Fruit fly (Drosophila melanogaster): ENCODE measurements around the gene CG12256.

Gene CG12256

DNA sequence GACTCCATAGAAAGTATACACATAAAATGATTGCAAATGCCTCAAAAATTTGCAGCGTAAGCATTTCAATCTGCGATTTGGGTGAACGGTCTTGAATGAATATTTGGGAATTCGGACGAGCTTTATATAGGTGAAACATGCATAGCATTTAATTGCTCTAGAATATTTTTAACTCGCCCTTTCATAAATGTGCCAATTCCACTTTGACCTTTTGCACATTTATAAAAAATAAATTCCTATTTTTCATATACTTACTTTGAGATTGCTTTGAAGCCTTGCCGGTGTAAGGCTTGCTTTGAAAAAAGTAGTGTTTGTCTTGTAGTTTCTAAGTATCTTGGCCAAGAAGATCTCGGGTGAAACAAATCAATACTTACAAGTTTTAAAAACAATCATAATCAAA, 8.4 kb upstream of the CG12256 start, which contains the start of gene Cyp313a5:
TSS of gene Cyp313a5 (minus strand) at position 101 of the 400 bp plus-strand sequence.
- TF ChIP-seq CG8478 (optimal IDR thresholded peaks at IDR 0.05) = no peak
- no peak for TF ChIP-seq CTCF (optimal IDR thresholded peaks at IDR 0.05)

DNA sequence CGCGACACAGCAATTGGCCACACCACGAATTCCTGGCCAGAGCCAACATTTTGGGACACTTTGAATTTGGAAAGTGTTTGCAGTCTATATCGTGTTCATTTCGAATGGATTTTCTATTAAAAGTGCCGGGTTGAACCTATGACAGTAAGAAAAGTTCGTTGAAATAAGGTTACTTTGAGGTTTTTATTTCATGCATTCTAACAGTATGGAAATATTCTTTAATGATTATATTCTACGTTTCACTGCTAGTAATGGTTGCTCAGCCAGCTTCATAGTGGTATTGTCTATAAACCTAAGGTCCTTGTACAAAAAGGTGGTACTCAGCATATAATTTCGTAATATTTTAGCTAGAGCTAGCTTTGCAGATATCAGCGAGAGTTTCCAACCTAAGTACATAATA, 6.5 kb upstream of the CG12256 start, which contains the start of gene Pglym87:
TSS of gene Pglym87 (minus strand) at position 101 of the 400 bp plus-strand sequence.
- TF ChIP-seq CG8478 (optimal IDR thresholded peaks at IDR 0.05) = no peak
- no peak for TF ChIP-seq CTCF (optimal IDR thresholded peaks at IDR 0.05)

DNA sequence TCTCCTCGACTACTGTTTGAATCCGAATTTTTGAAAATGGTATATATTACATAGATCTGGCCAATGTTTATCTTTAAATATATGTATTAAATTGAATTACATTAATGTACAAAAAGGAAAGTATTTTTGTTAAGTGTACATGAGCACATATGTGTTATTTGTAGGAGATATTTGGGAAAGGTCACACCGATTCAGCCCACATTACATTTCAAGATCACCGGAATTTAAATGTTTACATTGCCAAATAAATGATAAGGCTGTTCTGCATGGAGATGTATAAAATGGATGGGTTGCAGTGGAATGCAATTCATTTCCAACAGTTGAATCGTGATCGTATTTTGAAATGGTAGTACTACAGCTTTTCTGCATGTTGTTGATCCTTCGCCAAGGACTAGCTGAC, 3.0 kb upstream of the CG12256 start, which contains the start of gene CG3916:
TSS of gene CG3916 (plus strand) at position 301 of the 400 bp plus-strand sequence.
- TF ChIP-seq CG8478 (optimal IDR thresholded peaks at IDR 0.05) (no peak), CTCF (optimal IDR thresholded peaks at IDR 0.05) (no peak)

DNA sequence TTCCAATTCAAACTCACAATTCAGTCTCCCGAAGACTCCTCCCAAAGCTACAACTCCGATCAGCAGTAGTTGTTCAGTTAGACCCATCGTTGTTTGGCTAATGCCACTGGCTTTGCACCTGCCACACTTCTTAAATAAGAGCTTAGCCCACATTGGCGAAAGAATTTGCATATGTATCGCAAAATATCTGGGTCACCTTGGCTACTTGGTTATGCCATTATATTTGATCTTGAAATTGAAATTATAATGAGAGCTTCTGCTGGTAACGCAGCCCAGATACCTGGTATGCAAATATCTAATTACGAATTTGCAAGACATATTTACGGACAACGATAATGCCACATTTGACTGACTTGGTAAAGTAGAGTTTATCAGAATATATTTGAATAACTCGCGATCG, 1.2 kb downstream of the CG12256 start, which contains the start of gene CG17404:
TSS of gene CG17404 (minus strand) at position 101 of the 400 bp plus-strand sequence.
- no peak for TF ChIP-seq CTCF (optimal IDR thresholded peaks at IDR 0.05)
- no peak for TF ChIP-seq CG8478 (optimal IDR thresholded peaks at IDR 0.05)

DNA sequence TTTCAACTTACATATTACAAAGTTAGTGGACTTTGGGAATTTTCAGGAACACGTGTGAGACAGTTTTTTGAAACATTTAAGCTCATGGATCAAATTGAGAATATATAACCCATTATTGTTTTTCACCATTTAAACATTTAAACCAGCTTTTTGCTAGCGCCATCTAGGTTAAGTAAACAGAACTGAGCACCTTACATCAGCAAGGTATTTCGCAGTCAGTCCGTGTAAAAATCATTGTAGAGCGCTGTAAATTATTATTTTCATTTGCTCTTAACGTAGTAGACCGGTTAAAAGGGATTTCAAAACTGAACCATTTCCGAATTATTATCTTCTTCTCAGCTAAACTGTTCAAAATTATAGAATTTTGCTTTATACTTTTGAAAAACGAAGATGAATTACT, 4.0 kb downstream of the CG12256 start, which contains the start of gene Rsbp15:
TSS of gene Rsbp15 (plus strand) at position 295 of the 400 bp plus-strand sequence.
- TF ChIP-seq CTCF (optimal IDR thresholded peaks at IDR 0.05) (peak; percentile 86 to 91), CG8478 (optimal IDR thresholded peaks at IDR 0.05) (no peak)

DNA sequence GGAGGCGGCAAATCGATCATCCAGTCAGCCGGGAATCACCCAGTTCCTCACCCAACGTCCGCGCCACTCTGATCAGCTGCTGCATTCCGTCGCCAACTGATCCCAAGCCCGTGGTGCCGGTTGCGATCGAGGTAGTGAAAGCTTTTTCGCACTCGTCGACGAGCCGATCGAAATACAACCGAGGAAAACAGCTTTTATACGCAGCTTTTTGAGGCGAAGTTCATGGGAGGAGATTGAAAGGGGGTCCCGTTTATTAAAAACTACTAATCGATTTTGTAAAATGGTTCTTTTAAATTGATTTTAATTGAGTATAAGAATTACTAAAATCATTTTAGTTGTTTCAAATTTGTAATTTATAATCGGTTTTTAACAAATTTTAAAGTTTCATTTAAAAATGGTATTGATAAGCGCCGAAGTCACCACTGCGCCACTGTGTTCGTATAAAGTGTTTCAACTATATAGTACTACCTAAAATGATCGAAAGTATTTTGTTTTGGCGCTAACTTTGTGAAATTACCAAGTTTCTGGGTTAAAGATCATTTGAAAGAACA, 4.7 kb downstream of the CG12256 start, which contains the start of gene CG4860:
TSS of gene CG4860 (minus strand) at position 99 of the 551 bp plus-strand sequence.
- TF ChIP-seq CG8478 (optimal IDR thresholded peaks at IDR 0.05) = no peak
- no peak for TF ChIP-seq CTCF (optimal IDR thresholded peaks at IDR 0.05)

DNA sequence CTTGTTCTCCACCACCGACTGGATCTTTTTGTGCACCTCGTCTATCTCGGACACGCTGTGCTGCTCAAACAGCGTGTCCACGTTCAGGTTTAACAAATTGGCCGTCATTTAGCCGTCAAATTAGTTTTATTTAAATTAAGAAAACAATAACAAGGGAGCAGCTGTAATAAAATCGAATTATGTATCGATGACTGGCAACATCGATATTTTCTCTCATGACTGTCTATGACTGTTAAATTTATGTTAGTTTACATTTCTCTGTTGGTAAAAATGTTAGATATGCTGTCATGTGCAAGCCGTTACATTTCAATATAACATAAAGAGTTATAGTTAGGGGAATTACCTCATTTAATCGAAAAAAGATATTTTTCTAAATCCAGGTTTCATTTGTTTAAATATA, 6.6 kb downstream of the CG12256 start, which contains the start of gene Cog1:
TSS of gene Cog1 (minus strand) at position 190 of the 400 bp plus-strand sequence.
- TF ChIP-seq CG8478 (optimal IDR thresholded peaks at IDR 0.05) = no peak
- TF ChIP-seq CTCF (optimal IDR thresholded peaks at IDR 0.05) = no peak

DNA sequence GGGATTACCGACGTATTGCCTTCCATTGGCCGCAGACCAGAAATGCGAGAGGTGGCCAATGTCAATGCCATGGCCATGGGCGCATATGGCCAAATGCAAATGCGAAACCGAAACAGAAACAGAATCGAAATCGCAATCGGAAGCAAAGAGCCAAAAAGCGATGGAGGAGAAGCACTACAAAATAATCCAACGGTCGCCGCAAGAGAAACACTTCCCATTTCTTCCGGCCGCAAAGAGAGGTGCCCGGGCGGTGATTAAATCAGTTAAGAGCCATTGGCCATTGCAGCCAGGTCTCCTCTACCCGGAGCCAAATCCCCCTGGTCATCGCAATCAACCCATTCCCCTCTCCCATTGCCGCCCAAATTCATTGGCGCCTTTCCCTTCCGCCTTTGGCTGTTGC, 11.9 kb downstream of the CG12256 start, which contains the start of gene CG14742:
TSS of gene CG14742 (plus strand) at position 301 of the 400 bp plus-strand sequence.
- TF ChIP-seq CTCF (optimal IDR thresholded peaks at IDR 0.05) = no peak
- no peak for TF ChIP-seq CG8478 (optimal IDR thresholded peaks at IDR 0.05)

DNA sequence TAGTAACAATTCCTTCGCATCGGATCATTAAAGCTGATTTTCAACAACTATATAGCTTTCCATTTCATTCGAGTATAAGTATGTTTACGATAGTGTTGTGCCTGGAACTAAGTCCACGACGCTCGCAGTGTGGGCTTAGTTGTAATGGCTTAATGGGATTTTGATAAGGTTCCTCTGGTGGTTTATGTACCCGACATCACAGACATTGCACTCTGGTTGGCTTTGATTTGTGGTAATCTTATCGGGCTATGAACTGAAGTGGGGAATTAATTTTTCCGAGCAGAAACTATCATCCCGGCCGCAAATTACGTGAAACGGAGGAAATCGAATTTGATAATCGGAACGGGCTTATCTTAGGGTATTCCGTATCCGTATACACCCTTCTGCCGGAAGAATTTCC, 14.6 kb downstream of the CG12256 start:
- no peak for TF ChIP-seq CTCF (optimal IDR thresholded peaks at IDR 0.05)
- TF ChIP-seq CG8478 (optimal IDR thresholded peaks at IDR 0.05) = no peak

DNA sequence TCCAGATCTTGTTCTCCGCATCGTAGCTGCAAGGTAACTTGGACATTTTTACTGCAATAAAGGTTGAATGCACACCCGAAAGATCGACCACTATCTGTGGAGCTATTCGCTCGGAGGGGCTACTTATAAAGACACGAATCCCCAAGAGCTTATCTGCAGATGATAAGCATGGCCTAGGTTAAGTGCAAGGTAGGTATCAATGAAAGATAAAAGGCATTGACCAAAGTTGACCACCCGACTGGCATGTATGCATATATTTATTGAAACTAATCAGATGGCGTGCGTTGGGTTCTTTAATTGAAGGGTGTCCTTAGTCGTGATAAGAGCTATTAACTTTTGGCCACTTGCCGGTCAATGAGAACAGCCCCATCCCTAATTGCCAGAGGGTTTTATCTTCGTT, 15.9 kb downstream of the CG12256 start, which contains the start of gene CG4830:
TSS of gene CG4830 (minus strand) at position 101 of the 400 bp plus-strand sequence.
- TF ChIP-seq CG8478 (optimal IDR thresholded peaks at IDR 0.05) (no peak), CTCF (optimal IDR thresholded peaks at IDR 0.05) (no peak)

DNA sequence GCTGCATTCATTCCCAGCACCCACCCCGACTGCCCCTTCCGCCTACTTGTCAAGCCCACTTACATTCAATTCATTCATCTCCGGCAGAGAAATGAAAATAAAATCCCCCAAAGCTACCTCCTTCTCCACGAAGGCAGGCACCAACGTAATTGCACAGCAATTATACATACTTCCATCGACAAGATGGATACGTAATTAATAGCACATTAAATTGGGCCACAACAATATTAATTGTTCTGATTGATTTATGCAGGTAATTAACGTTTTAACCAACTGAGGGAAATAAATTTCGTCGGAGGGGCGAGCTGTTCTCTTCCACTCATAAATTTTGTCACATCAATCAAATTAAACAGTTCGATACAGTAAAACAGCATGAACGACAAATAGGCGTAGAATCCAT, 28.5 kb downstream of the CG12256 start, which contains the start of gene Adk1:
TSS of gene Adk1 (plus strand) at position 301 of the 400 bp plus-strand sequence.
- TF ChIP-seq CG8478 (optimal IDR thresholded peaks at IDR 0.05) (no peak), CTCF (optimal IDR thresholded peaks at IDR 0.05) (no peak)

DNA sequence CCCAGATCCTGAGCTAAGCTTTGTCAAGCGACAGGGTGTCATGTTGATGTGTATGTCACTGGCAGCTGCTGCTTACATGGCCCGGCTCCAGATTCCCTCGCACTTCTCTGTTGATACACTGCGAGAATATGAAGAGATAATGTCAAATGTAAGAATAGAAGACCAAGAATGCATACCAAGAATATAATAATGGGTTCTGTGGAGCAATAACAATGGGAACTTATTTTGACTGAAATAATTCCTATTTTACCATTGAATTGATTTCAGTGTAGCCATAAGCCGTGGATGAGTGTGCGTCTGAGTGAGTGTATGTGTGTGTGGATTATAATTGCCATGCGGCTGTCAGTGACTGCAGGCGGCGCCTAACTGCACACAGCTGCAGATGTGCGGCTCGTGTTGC, 30.0 kb downstream of the CG12256 start:
- TF ChIP-seq CTCF (optimal IDR thresholded peaks at IDR 0.05) (no peak), CG8478 (optimal IDR thresholded peaks at IDR 0.05) (no peak)

DNA sequence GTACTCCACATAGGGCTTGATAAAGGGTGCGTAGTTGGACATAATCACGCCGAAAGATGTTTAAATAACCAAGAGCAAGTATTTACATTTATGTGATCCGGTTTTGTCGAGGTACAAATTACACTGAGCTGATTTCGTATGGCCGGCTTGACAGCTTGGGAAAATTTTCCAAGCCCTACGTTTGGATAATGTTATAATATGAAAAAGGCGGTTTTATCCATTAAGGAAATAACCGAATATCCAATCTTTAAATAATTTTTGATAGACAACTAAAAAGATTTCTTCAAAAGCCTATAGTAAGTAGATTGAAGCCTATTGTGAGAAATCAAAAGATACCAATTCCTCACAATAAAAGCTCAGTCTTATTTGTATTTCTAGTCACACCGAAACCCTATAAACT, 31.2 kb downstream of the CG12256 start, which contains the start of the genes eIF3d2 and CG43450:
TSS of gene eIF3d2 (minus strand) at position 101 of the 400 bp plus-strand sequence.
TSS of gene CG43450 (plus strand) at position 384 of the 400 bp plus-strand sequence.
- no peak for TF ChIP-seq CTCF (optimal IDR thresholded peaks at IDR 0.05)
- no peak for TF ChIP-seq CG8478 (optimal IDR thresholded peaks at IDR 0.05)

DNA sequence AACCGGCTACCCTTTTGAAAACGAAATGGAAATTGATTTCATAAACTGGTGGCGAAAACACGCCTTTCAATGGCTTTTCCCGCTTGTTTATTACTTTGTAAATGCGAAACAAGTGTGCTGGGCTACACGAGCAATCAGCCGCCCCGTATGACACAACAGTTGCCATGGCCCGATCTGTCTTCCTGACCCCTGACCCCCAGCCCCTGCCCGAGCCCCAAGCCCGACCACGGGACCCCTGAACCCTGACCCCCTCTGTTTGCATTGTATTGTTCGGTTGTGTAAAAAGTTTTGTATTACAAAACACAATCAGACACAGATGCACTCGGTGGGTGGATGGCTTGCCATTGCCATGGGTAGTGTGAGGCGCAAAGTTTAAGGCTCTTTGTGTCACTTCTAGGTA, 40.5 kb downstream of the CG12256 start:
- no peak for TF ChIP-seq CG8478 (optimal IDR thresholded peaks at IDR 0.05)
- TF ChIP-seq CTCF (optimal IDR thresholded peaks at IDR 0.05) = no peak
